Worm (Caenorhabditis elegans) whole organism, L4 larva: Measurements from ENCODE around the gene nucl-1.
A peak's percentile ranks its signal among the peaks of the same experiment; 100 is the strongest.

Experiments
- F10B5.3 ChIP-seq: sonication (generic microtip); optimal IDR thresholded peaks from 2 replicates; lab custom pipeline; 2016; ENCODE audit warnings: mild to moderate bottlenecking, missing genetic modification characterization, missing compliant biosample characterization
- F26F4.8 ChIP-seq: fragments of 200-800 bp; sonication (Bioruptor generic); conservative IDR thresholded peaks from 2 replicates; pipeline ENCODE4 v1.3.6; 2022; ENCODE audit warnings: missing genetic modification characterization, missing compliant biosample characterization
- F44E2.7 ChIP-seq: fragments of 200-800 bp; sonication (Bioruptor generic); IDR thresholded peaks from 2 replicates; pipeline ENCODE4 v2.1.2; 2022; ENCODE audit warnings: missing genetic modification characterization, missing compliant biosample characterization
- F49E8.2 ChIP-seq: sonication (generic microtip); optimal IDR thresholded peaks from 2 replicates; lab custom pipeline; 2016; ENCODE audit warnings: missing compliant biosample characterization, mild to moderate bottlenecking, missing genetic modification characterization, borderline replicate concordance
- R02D3.7 ChIP-seq: fragments of 150-350 bp; sonication (generic microtip); optimal IDR thresholded peaks from 3 replicates; lab custom pipeline; 2014; ENCODE audit warnings: missing biosample characterization, missing genetic modification characterization
- T20F7.1 ChIP-seq: fragments of 200-800 bp; sonication (Bioruptor generic); optimal IDR thresholded peaks from 2 replicates; lab custom pipeline; 2018; ENCODE audit warnings: mild to moderate bottlenecking, missing genetic modification characterization, missing compliant biosample characterization
- T26A8.4 ChIP-seq: fragments of 200-800 bp; sonication (Bioruptor generic); IDR thresholded peaks from 2 replicates; pipeline ENCODE4 v1.3.6; 2022; ENCODE audit warnings: missing genetic modification characterization, missing compliant biosample characterization
- Y105C5A.15 ChIP-seq: fragments of 200-800 bp; sonication (Bioruptor generic); IDR thresholded peaks from 2 replicates; pipeline ENCODE4 v1.3.6; 2022; ENCODE audit warnings: missing genetic modification characterization, missing compliant biosample characterization
- Y48G9A.11 ChIP-seq: fragments of 200-800 bp; sonication (Bioruptor generic); IDR thresholded peaks from 2 replicates; pipeline ENCODE4 v1.3.6; 2022; ENCODE audit warnings: missing genetic modification reagents, missing genetic modification characterization, missing compliant biosample characterization
- Y5F2A.4 ChIP-seq: fragments of 200-800 bp; sonication (Bioruptor generic); optimal IDR thresholded peaks from 2 replicates; lab custom pipeline; 2018; ENCODE audit warnings: mild to moderate bottlenecking, missing genetic modification characterization, missing compliant biosample characterization
- aha-1 ChIP-seq: fragments of 150-350 bp; peaks from one replicate; lab custom pipeline; 2014; ENCODE audit warnings: missing biosample characterization, missing genetic modification characterization
- aly-2 ChIP-seq: sonication (generic microtip); optimal IDR thresholded peaks from 2 replicates; lab custom pipeline; 2018; ENCODE audit warnings: missing biosample characterization, missing genetic modification characterization
- ama-1 ChIP-seq: fragments of 150-350 bp; optimal IDR thresholded peaks from 2 replicates; lab custom pipeline; 2014; ENCODE audit warnings: inconsistent platforms, mixed read lengths
- arid-1 ChIP-seq: fragments of 200-800 bp; sonication (Bioruptor generic); conservative IDR thresholded peaks from 2 replicates; pipeline ENCODE4 v1.3.6; 2022; ENCODE audit warnings: missing genetic modification reagents, missing genetic modification characterization, missing compliant biosample characterization
- attf-4 ChIP-seq: sonication (generic microtip); optimal IDR thresholded peaks from 3 replicates; lab custom pipeline; 2017; ENCODE audit warnings: missing biosample characterization, missing genetic modification characterization
- ceh-28 ChIP-seq: fragments of 150-350 bp; optimal IDR thresholded peaks from 2 replicates; lab custom pipeline; 2014; ENCODE audit warnings: missing biosample characterization, missing genetic modification reagents, missing genetic modification characterization
- ceh-32 ChIP-seq: sonication (generic microtip); optimal IDR thresholded peaks from 2 replicates; lab custom pipeline; 2016; ENCODE audit warnings: mild to moderate bottlenecking, missing genetic modification characterization, missing compliant biosample characterization; ENCODE audit not compliant: poor library complexity
- ceh-44 ChIP-seq: fragments of 200-800 bp; sonication (Bioruptor generic); IDR thresholded peaks from 2 replicates; pipeline ENCODE4 v1.3.6; 2022; ENCODE audit warnings: missing genetic modification reagents, missing genetic modification characterization, missing compliant biosample characterization
- cey-2 ChIP-seq: sonication (generic microtip); optimal IDR thresholded peaks from 3 replicates; lab custom pipeline; 2017; ENCODE audit warnings: missing genetic modification characterization, mild to moderate bottlenecking, missing compliant biosample characterization, antibody characterized with exemption, borderline replicate concordance; ENCODE audit not compliant: insufficient read depth
- ctbp-1 ChIP-seq: fragments of 200-800 bp; sonication (Bioruptor generic); IDR thresholded peaks from 2 replicates; pipeline ENCODE4 v1.3.6; 2022; ENCODE audit warnings: missing genetic modification reagents, missing genetic modification characterization, missing compliant biosample characterization
- daf-19 ChIP-seq: fragments of 200-800 bp; sonication (Bioruptor generic); conservative IDR thresholded peaks from 2 replicates; pipeline ENCODE4 v1.3.6; 2022; ENCODE audit warnings: missing genetic modification characterization, missing compliant biosample characterization
- dmd-8 ChIP-seq: fragments of 200-800 bp; sonication (Bioruptor generic); IDR thresholded peaks from 2 replicates; pipeline ENCODE4 v1.3.6; 2022; ENCODE audit warnings: missing genetic modification characterization, missing compliant biosample characterization
- duxl-1 ChIP-seq: sonication (generic microtip); optimal IDR thresholded peaks from 2 replicates; lab custom pipeline; 2016; ENCODE audit warnings: mild to moderate bottlenecking, missing genetic modification characterization, moderate library complexity, missing compliant biosample characterization; ENCODE audit not compliant: poor library complexity
- egl-27 ChIP-seq: sonication (generic microtip); optimal IDR thresholded peaks from 3 replicates; lab custom pipeline; 2017; ENCODE audit warnings: missing biosample characterization, missing genetic modification reagents, missing genetic modification characterization
- egl-43 ChIP-seq: fragments of 200-800 bp; sonication (Bioruptor generic); IDR thresholded peaks from 2 replicates; pipeline ENCODE4 v1.3.6; 2022; ENCODE audit warnings: missing genetic modification reagents, missing genetic modification characterization, missing compliant biosample characterization
- fkh-10 ChIP-seq: fragments of 150-350 bp; optimal IDR thresholded peaks from 2 replicates; lab custom pipeline; 2014; ENCODE audit warnings: missing biosample characterization, missing genetic modification reagents, missing genetic modification characterization
- fos-1 ChIP-seq: fragments of 150-350 bp; optimal IDR thresholded peaks from 2 replicates; lab custom pipeline; 2014; ENCODE audit warnings: missing biosample characterization, missing genetic modification characterization
- gei-8 ChIP-seq: fragments of 200-800 bp; sonication (Bioruptor generic); optimal IDR thresholded peaks from 2 replicates; lab custom pipeline; 2018; ENCODE audit warnings: mild to moderate bottlenecking, missing genetic modification characterization, missing compliant biosample characterization
- lim-7 ChIP-seq: fragments of 200-800 bp; sonication (Bioruptor generic); IDR thresholded peaks from 2 replicates; pipeline ENCODE4 v1.3.6; 2022; ENCODE audit warnings: missing genetic modification characterization, missing compliant biosample characterization
- lin-13 ChIP-seq: fragments of 150-350 bp; optimal IDR thresholded peaks from 2 replicates; lab custom pipeline; 2014; ENCODE audit warnings: missing biosample characterization, missing genetic modification reagents, missing genetic modification characterization
- lin-38 ChIP-seq: fragments of 200-800 bp; sonication (Bioruptor generic); IDR thresholded peaks from 2 replicates; pipeline ENCODE4 v1.3.6; 2022; ENCODE audit warnings: missing genetic modification reagents, missing genetic modification characterization, missing compliant biosample characterization
- lsy-2 ChIP-seq, 2 experiments: fragments of 150-350 bp in 1 of 2; sonication (generic microtip) in 1 of 2; optimal IDR thresholded peaks; 2 replicates each; lab custom pipeline; 2014 to 2017; ENCODE audit warnings: missing biosample characterization in 2 of 2, missing genetic modification characterization in 2 of 2
- madf-5 ChIP-seq, 2 experiments: fragments of 200-800 bp; sonication (Bioruptor generic); IDR thresholded peaks; 2 replicates each; pipeline ENCODE4 v1.3.6; 2022; ENCODE audit warnings: missing compliant biosample characterization in 2 of 2, missing genetic modification characterization in 2 of 2
- mdt-29 ChIP-seq: fragments of 200-800 bp; sonication (Bioruptor generic); IDR thresholded peaks from 2 replicates; pipeline ENCODE4 v1.3.6; 2022; ENCODE audit warnings: missing genetic modification reagents, missing genetic modification characterization, missing compliant biosample characterization
- mxl-3 ChIP-seq: fragments of 200-800 bp; sonication (Bioruptor generic); optimal IDR thresholded peaks from 2 replicates; lab custom pipeline; 2018; ENCODE audit warnings: mild to moderate bottlenecking, missing genetic modification characterization, missing compliant biosample characterization
- nhr-10 ChIP-seq: fragments of 150-350 bp; optimal IDR thresholded peaks from 2 replicates; lab custom pipeline; 2014; ENCODE audit warnings: missing biosample characterization, missing genetic modification characterization
- nhr-102 ChIP-seq: sonication (generic microtip); optimal IDR thresholded peaks from 2 replicates; lab custom pipeline; 2016; ENCODE audit warnings: mild to moderate bottlenecking, missing genetic modification characterization, moderate library complexity, missing compliant biosample characterization
- nhr-237 ChIP-seq: sonication (generic microtip); optimal IDR thresholded peaks from 2 replicates; lab custom pipeline; 2017; ENCODE audit warnings: missing biosample characterization, missing genetic modification characterization
- nhr-41 ChIP-seq: fragments of 200-800 bp; sonication (Bioruptor generic); IDR thresholded peaks from 2 replicates; pipeline ENCODE4 v1.3.6; 2022; ENCODE audit warnings: missing genetic modification reagents, missing genetic modification characterization, missing compliant biosample characterization
- nhr-6 ChIP-seq: fragments of 150-350 bp; optimal IDR thresholded peaks from 2 replicates; lab custom pipeline; 2014; ENCODE audit warnings: missing biosample characterization, missing genetic modification characterization
- nhr-76 ChIP-seq: fragments of 150-350 bp; optimal IDR thresholded peaks from 2 replicates; lab custom pipeline; 2014; ENCODE audit warnings: missing biosample characterization, missing genetic modification characterization
- rbr-2 ChIP-seq: sonication (generic microtip); optimal IDR thresholded peaks from 2 replicates; lab custom pipeline; 2016; ENCODE audit warnings: missing genotype, missing genetic modification characterization, missing compliant biosample characterization
- saeg-2 ChIP-seq: fragments of 200-800 bp; sonication (Bioruptor generic); IDR thresholded peaks from 2 replicates; pipeline ENCODE4 v1.3.6; 2022; ENCODE audit warnings: missing genetic modification reagents, missing genetic modification characterization, missing compliant biosample characterization
- unc-130 ChIP-seq: sonication (generic microtip); optimal IDR thresholded peaks from 2 replicates; lab custom pipeline; 2016; ENCODE audit warnings: missing genetic modification reagents, missing genetic modification characterization, missing compliant biosample characterization
- unc-62 ChIP-seq, 3 experiments: fragments of 150-350 bp in 1 of 3; sonication (generic microtip); optimal IDR thresholded peaks in 2 of 3; peaks in 1 of 3; 1 replicate in 1 of 3; 2 replicates in 2 of 3; lab custom pipeline; 2014 to 2017; ENCODE audit warnings: missing biosample characterization in 3 of 3, missing genetic modification characterization in 3 of 3, missing genetic modification reagents in 3 of 3, missing genotype in 1 of 3
- vab-7 ChIP-seq: fragments of 200-800 bp; sonication (Bioruptor generic); IDR thresholded peaks from 2 replicates; pipeline ENCODE4 v1.3.6; 2022; ENCODE audit warnings: missing genetic modification reagents, missing genetic modification characterization, missing compliant biosample characterization
- zip-11 ChIP-seq: fragments of 200-800 bp; sonication (Bioruptor generic); IDR thresholded peaks from 2 replicates; pipeline ENCODE4 v1.3.6; 2022; ENCODE audit warnings: missing genetic modification characterization, missing compliant biosample characterization

nucl-1 gene

ce11 chrIV:8262671-8263070 is 26.7 kb downstream of the nucl-1 start:
- TF ChIP-seq daf-19 (GFP tag; lab: Robert Waterston, UW) (no peak), ama-1 (lab: Kevin White, UChicago) (no peak), lin-38 (GFP tag; lab: Robert Waterston, UW) (peak; percentile 3; the same call in 1 of the 2 replicates), attf-4 (tag; lab: Kevin White, UChicago) (no peak), aha-1 (tag; lab: Kevin White, UChicago) (peak; percentile 45), lin-13 (GFP tag; lab: Kevin White, UChicago) (no peak), ctbp-1 (GFP tag; lab: Robert Waterston, UW) (no peak), Y105C5A.15 (no peak), Y5F2A.4 (GFP tag; lab: Kevin White, UChicago) (no peak), egl-43 (GFP tag; lab: Robert Waterston, UW) (no peak), nhr-6 (tag; lab: Kevin White, UChicago) (no peak), mxl-3 (GFP tag; lab: Kevin White, UChicago) (no peak), nhr-102 (tag; lab: Kevin White, UChicago) (no peak), Y48G9A.11 (GFP tag; lab: Robert Waterston, UW) (no peak), fkh-10 (GFP tag; lab: Kevin White, UChicago) (no peak), gei-8 (no peak), ceh-32 (tag; lab: Kevin White, UChicago) (no peak), nhr-237 (tag; lab: Kevin White, UChicago) (no peak), lim-7 (GFP tag; lab: Robert Waterston, UW) (no peak), cey-2 (tag; lab: Kevin White, UChicago) (no peak), ceh-44 (GFP tag; lab: Robert Waterston, UW) (no peak), unc-62 (GFP tag; optimal IDR thresholded peaks at IDR 0.05 in 1 of 2; lab: Kevin White, UChicago) (no peak), unc-62 (tag; optimal IDR thresholded peaks at IDR 0.05; lab: Kevin White, UChicago) (no peak), mdt-29 (GFP tag; lab: Robert Waterston, UW) (0 out of 2 replicates have a peak, but pooled peaks have one; percentile 19)

ce11 chrIV:8260848-8261638 is 28.3 kb downstream of the nucl-1 start, which contains the start of gene vit-6:
Gene vit-6, plus strand, starts transcription at chrIV:8261157.
- TF ChIP-seq nhr-76 (tag; lab: Kevin White, UChicago) (no peak), lsy-2 (tag; optimal IDR thresholded peaks at IDR 0.05; lab: Kevin White, UChicago) (no peak), ceh-28 (tag; lab: Kevin White, UChicago) (no peak), arid-1 (GFP tag; lab: Robert Waterston, UW) (no peak), zip-11 (GFP tag; lab: Robert Waterston, UW) (no peak), F26F4.8 (GFP tag; lab: Robert Waterston, UW) (no peak), ctbp-1 (GFP tag; lab: Robert Waterston, UW) (0 out of 2 replicates have a peak, but pooled peaks have one; percentile 14), mxl-3 (GFP tag; lab: Kevin White, UChicago) (no peak), fkh-10 (GFP tag; lab: Kevin White, UChicago) (no peak), F10B5.3 (tag; lab: Kevin White, UChicago) (no peak), egl-27 (no peak), saeg-2 (GFP tag; lab: Robert Waterston, UW) (no peak), F44E2.7 (GFP tag; lab: Robert Waterston, UW) (no peak), rbr-2 (tag; lab: Kevin White, UChicago) (no peak), aly-2 (no peak), nhr-41 (GFP tag; lab: Robert Waterston, UW) (no peak), duxl-1 (tag; lab: Kevin White, UChicago) (no peak), daf-19 (GFP tag; lab: Robert Waterston, UW) (no peak), attf-4 (tag; lab: Kevin White, UChicago) (no peak), vab-7 (GFP tag; lab: Robert Waterston, UW) (no peak), nhr-10 (tag; lab: Kevin White, UChicago) (no peak), T26A8.4 (no peak), madf-5 (GFP tag; IDR thresholded peaks at IDR 0.05; lab: Robert Waterston, UW) (no peak), ceh-32 (tag; lab: Kevin White, UChicago) (no peak), fos-1 (tag; lab: Kevin White, UChicago) (no peak), nhr-237 (tag; lab: Kevin White, UChicago) (no peak), T20F7.1 (GFP tag; lab: Kevin White, UChicago) (no peak), dmd-8 (GFP tag; lab: Robert Waterston, UW) (0 out of 2 replicates have a peak, but pooled peaks have one; percentile 10), gei-8 (no peak), unc-130 (GFP tag; lab: Kevin White, UChicago) (no peak), egl-43 (GFP tag; lab: Robert Waterston, UW) (peak; percentile 59; the same call in 1 of the 2 replicates), F49E8.2 (tag; lab: Kevin White, UChicago) (no peak), R02D3.7 (tag; lab: Kevin White, UChicago) (no peak)
